Worm (Caenorhabditis elegans): Measurements from ENCODE around the gene nlp-7.

The nlp-7 gene

ce11 chrX:8640654-8641053, 47.7 kb downstream of the nlp-7 start (continued):
- peak; percentile 49 for TF ChIP-seq nhr-102 (tag; optimal IDR thresholded peaks at IDR 0.05)
- peak; percentile 79 for TF ChIP-seq pha-4 (GFP tag; IDR thresholded peaks at IDR 0.05)
- no peak for TF ChIP-seq pha-4 (tag; optimal IDR thresholded peaks at IDR 0.05)
- TF ChIP-seq ama-1 (optimal IDR thresholded peaks at IDR 0.05): no peak
- 0 out of 2 replicates have a peak, but pooled peaks have one; percentile 40 for TF ChIP-seq ctbp-1 (GFP tag; IDR thresholded peaks at IDR 0.05)
- TF ChIP-seq F49E8.2 (tag; optimal IDR thresholded peaks at IDR 0.05; ENCODE audit: borderline replicate concordance): peak; percentile 50
- TF ChIP-seq mep-1 (tag; optimal IDR thresholded peaks at IDR 0.05): peak; percentile 34
- TF ChIP-seq F26F4.8 (GFP tag; conservative IDR thresholded peaks at IDR 0.05): 0 out of 2 replicates have a peak, but pooled peaks have one; percentile 45
- no peak for TF ChIP-seq R02D3.7 (tag; optimal IDR thresholded peaks at IDR 0.05)
- peak; percentile 78 for TF ChIP-seq lim-7 (GFP tag; IDR thresholded peaks at IDR 0.05)
- TF ChIP-seq spr-1 (tag; optimal IDR thresholded peaks at IDR 0.05): peak; percentile 29
